Fruit fly (Drosophila melanogaster): ENCODE data around the gene eIF3a.

eIF3a gene

DNA sequence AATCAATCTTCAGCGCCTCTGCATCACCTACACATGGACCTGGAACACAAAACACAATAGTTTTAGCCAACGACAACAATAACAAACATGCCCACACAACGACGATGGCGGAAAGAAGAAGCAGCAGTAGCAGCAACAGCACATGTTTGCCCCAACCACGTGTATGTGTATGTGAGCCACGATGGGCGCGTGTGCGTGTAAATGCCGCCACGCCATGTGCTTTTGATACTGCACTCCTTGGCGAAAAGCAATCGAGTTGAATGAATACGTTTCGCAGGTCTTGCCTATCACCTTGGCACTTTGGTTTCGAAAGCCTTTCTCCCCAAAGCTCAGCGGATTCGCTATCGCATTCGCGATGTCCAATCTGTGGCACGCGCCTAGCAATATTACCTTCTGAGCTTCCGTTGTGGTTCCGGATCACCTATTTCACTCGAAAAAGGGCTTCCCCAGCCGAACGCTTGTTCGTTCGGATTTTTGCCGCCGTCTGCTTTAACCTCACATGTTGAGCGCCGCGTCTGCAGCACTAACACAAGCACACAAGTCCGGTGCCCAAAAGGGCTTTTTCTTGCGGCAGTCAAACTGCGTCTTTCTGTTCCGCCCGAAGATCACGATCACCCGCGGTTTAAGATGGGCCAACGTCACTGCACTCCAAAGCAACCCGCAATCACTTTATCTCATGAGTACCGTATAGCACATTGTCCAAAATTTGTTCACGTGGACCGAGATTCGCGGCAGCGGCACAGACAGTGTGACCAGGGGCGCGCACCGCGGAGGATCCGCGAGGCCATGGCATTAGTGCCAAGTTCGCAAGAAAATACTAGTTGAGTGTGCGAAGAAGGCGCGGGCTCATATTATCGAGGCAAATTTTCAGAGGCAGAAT lies 4.9 kb downstream of the eIF3a start, which contains the start of gene srl (continued):
- TF ChIP-seq Vsx1 (GFP tag; optimal IDR thresholded peaks at IDR 0.05) (no peak), odd (GFP tag; optimal IDR thresholded peaks at IDR 0.05) (no peak), CG17359 (tag; optimal IDR thresholded peaks at IDR 0.05) (no peak), stwl (tag; optimal IDR thresholded peaks at IDR 0.05) (peak; percentile 72), hb (GFP tag; IDR thresholded peaks at IDR 0.05; ENCODE audit: partially characterized antibody) (no peak), yki (optimal IDR thresholded peaks at IDR 0.05) (no peak), shn (GFP tag; optimal IDR thresholded peaks at IDR 0.05) (peak; percentile 23), pzg (GFP tag; optimal IDR thresholded peaks at IDR 0.05) (peak; percentile 95), CG17385 (GFP tag; optimal IDR thresholded peaks at IDR 0.05) (peak; percentile 95), gro (GFP tag; optimal IDR thresholded peaks at IDR 0.05) (no peak), sna (GFP tag; IDR thresholded peaks at IDR 0.05; ENCODE audit: partially characterized antibody) (no peak), CG2120 (GFP tag; optimal IDR thresholded peaks at IDR 0.05) (no peak), Dfd (GFP tag; optimal IDR thresholded peaks at IDR 0.05) (no peak), CG10274 (GFP tag; optimal IDR thresholded peaks at IDR 0.05) (peak; percentile 2), Meics (GFP tag; optimal IDR thresholded peaks at IDR 0.05) (no peak), CG30020 (tag; optimal IDR thresholded peaks at IDR 0.05) (peak; percentile 50), CG2678 (tag; optimal IDR thresholded peaks at IDR 0.05) (no peak), CG4360 (GFP tag; IDR thresholded peaks at IDR 0.05) (no peak), dpn (GFP tag; optimal IDR thresholded peaks at IDR 0.05) (no peak), run (tag; optimal IDR thresholded peaks at IDR 0.05) (no peak), bsh (GFP tag; optimal IDR thresholded peaks at IDR 0.05) (no peak), cad (GFP tag; optimal IDR thresholded peaks at IDR 0.05) (no peak), CG31441 (GFP tag; IDR thresholded peaks at IDR 0.05) (no peak), Usf (GFP tag; optimal IDR thresholded peaks at IDR 0.05) (no peak), Dref (GFP tag; IDR thresholded peaks at IDR 0.05) (no peak), MESR4 (GFP tag; optimal IDR thresholded peaks at IDR 0.05) (peak; percentile 95), sim (GFP tag; IDR thresholded peaks at IDR 0.05) (no peak), fd96Cb (tag; optimal IDR thresholded peaks at IDR 0.05) (no peak), CG2712 (tag; optimal IDR thresholded peaks at IDR 0.05) (peak; percentile 21), pb (GFP tag; optimal IDR thresholded peaks at IDR 0.05) (no peak), CG10431 (GFP tag; optimal IDR thresholded peaks at IDR 0.05) (no peak), wor (GFP tag; IDR thresholded peaks at IDR 0.05) (no peak), CG32772 (GFP tag; IDR thresholded peaks at IDR 0.05) (no peak), CG18764 (GFP tag; optimal IDR thresholded peaks at IDR 0.05) (no peak), Dll (GFP tag; IDR thresholded peaks at IDR 0.05; ENCODE audit: partially characterized antibody) (peak; percentile 55; the same call in 1 of the 4 replicates), CG18262 (tag; optimal IDR thresholded peaks at IDR 0.05) (no peak), YL-1 (GFP tag; optimal IDR thresholded peaks at IDR 0.05) (peak; percentile 94), CG11247 (GFP tag; IDR thresholded peaks at IDR 0.05) (no peak), CG4424 (GFP tag; optimal IDR thresholded peaks at IDR 0.05) (no peak), Med (GFP tag) (peak; percentile 86), CG7357 (GFP tag; IDR thresholded peaks at IDR 0.05) (no peak), D (optimal IDR thresholded peaks at IDR 0.05) (peak; percentile 29), D (GFP tag; optimal IDR thresholded peaks at IDR 0.05) (no peak), wdn (GFP tag; IDR thresholded peaks at IDR 0.05) (no peak), Mes4 (GFP tag; optimal IDR thresholded peaks at IDR 0.05) (no peak), CG34224 (GFP tag; IDR thresholded peaks at IDR 0.05; ENCODE audit: partially characterized antibody) (no peak; the same call in 2 of the 3 replicates), CG33557 (GFP tag; optimal IDR thresholded peaks at IDR 0.05) (no peak), CG3847 (GFP tag; IDR thresholded peaks at IDR 0.05) (peak; percentile 48), PHDP (tag; optimal IDR thresholded peaks at IDR 0.05) (no peak), CG12299 (tag; optimal IDR thresholded peaks at IDR 0.05) (no peak)

Measured in whole organism, embryonic.